Worm (Caenorhabditis elegans) whole organism, L4 larva: ENCODE data around the gene arl-8.

Experiments
- ceh-82 ChIP-seq: sonication (generic microtip); optimal IDR thresholded peaks from 2 replicates; lab custom pipeline; 2017; ENCODE audit warnings: missing biosample characterization, missing genetic modification characterization
- dmd-8 ChIP-seq: fragments of 200-800 bp; sonication (Bioruptor generic); IDR thresholded peaks from 2 replicates; pipeline ENCODE4 v1.3.6; 2022; ENCODE audit warnings: missing genetic modification characterization, missing compliant biosample characterization
- fkh-10 ChIP-seq: fragments of 150-350 bp; optimal IDR thresholded peaks from 2 replicates; lab custom pipeline; 2014; ENCODE audit warnings: missing biosample characterization, missing genetic modification reagents, missing genetic modification characterization
- jun-1 ChIP-seq: fragments of 150-350 bp; optimal IDR thresholded peaks from 2 replicates; lab custom pipeline; 2014; ENCODE audit warnings: missing biosample characterization, missing genetic modification reagents, missing genetic modification characterization
- lin-15B ChIP-seq: fragments of 150-350 bp; sonication (generic microtip); optimal IDR thresholded peaks from 3 replicates; lab custom pipeline; 2014; ENCODE audit warnings: missing biosample characterization, missing genetic modification characterization
- mep-1 ChIP-seq: fragments of 150-350 bp; sonication (generic microtip); optimal IDR thresholded peaks from 3 replicates; lab custom pipeline; 2014; ENCODE audit warnings: missing biosample characterization, missing genetic modification characterization
- pha-4 ChIP-seq, 2 experiments: fragments of 150-350 bp in 1 of 2; fragments of 200-800 bp in 1 of 2; sonication (Bioruptor generic) in 1 of 2; IDR thresholded peaks in 1 of 2; optimal IDR thresholded peaks in 1 of 2; 2 replicates each; pipeline versions ENCODE4 v1.3.6 to Lab custom; 2014 to 2022; ENCODE audit warnings: missing genetic modification characterization in 2 of 2, missing genetic modification reagents in 2 of 2, missing biosample characterization in 1 of 2, missing compliant biosample characterization in 1 of 2
- pqm-1 ChIP-seq: sonication (generic microtip); optimal IDR thresholded peaks from 2 replicates; lab custom pipeline; 2017; ENCODE audit warnings: missing biosample characterization, missing genetic modification characterization
- unc-62 ChIP-seq, 3 experiments: fragments of 150-350 bp in 1 of 3; sonication (generic microtip); optimal IDR thresholded peaks in 2 of 3; peaks in 1 of 3; 1 replicate in 1 of 3; 2 replicates in 2 of 3; lab custom pipeline; 2014 to 2017; ENCODE audit warnings: missing biosample characterization in 3 of 3, missing genetic modification characterization in 3 of 3, missing genetic modification reagents in 3 of 3, missing genotype in 1 of 3

- TF ChIP-seq unc-62 (GFP tag; optimal IDR thresholded peaks at IDR 0.05 in 1 of 2; lab: Kevin White, UChicago) (no peak), unc-62 (tag; optimal IDR thresholded peaks at IDR 0.05; lab: Kevin White, UChicago) (no peak), fkh-10 (GFP tag; lab: Kevin White, UChicago) (no peak), jun-1 (tag; lab: Kevin White, UChicago) (no peak), dmd-8 (GFP tag; lab: Robert Waterston, UW) (no peak), lin-15B (tag; lab: Kevin White, UChicago) (no peak), mep-1 (tag; lab: Kevin White, UChicago) (no peak), ceh-82 (tag; lab: Kevin White, UChicago) (no peak), pqm-1 (tag; lab: Kevin White, UChicago) (no peak), pha-4 (GFP tag; IDR thresholded peaks at IDR 0.05; lab: Robert Waterston, UW) (no peak), pha-4 (tag; optimal IDR thresholded peaks at IDR 0.05; lab: Kevin White, UChicago) (no peak)
Measured at ce11 chrIV:14816288-14816687, 18.3 kb downstream of the arl-8 start, which contains the start of gene Y57G11C.46.
